Worm (Caenorhabditis elegans) whole organism, L4 larva: ENCODE data around the gene fut-3.

ENCODE experiments used
- aha-1 ChIP-seq: fragments of 150-350 bp; peaks from one replicate; lab custom pipeline; 2014; ENCODE audit warnings: missing biosample characterization, missing genetic modification characterization
- ama-1 ChIP-seq: fragments of 150-350 bp; optimal IDR thresholded peaks from 2 replicates; lab custom pipeline; 2014; ENCODE audit warnings: inconsistent platforms, mixed read lengths
- ceh-82 ChIP-seq: sonication (generic microtip); optimal IDR thresholded peaks from 2 replicates; lab custom pipeline; 2017; ENCODE audit warnings: missing biosample characterization, missing genetic modification characterization
- fos-1 ChIP-seq: fragments of 150-350 bp; optimal IDR thresholded peaks from 2 replicates; lab custom pipeline; 2014; ENCODE audit warnings: missing biosample characterization, missing genetic modification characterization
- lin-13 ChIP-seq: fragments of 150-350 bp; optimal IDR thresholded peaks from 2 replicates; lab custom pipeline; 2014; ENCODE audit warnings: missing biosample characterization, missing genetic modification reagents, missing genetic modification characterization
- lin-39 ChIP-seq: fragments of 150-350 bp; optimal IDR thresholded peaks from 2 replicates; lab custom pipeline; 2014; ENCODE audit warnings: missing biosample characterization, missing genetic modification reagents, missing genetic modification characterization
- unc-62 ChIP-seq, 3 experiments: fragments of 150-350 bp in 1 of 3; sonication (generic microtip); optimal IDR thresholded peaks in 2 of 3; peaks in 1 of 3; 1 replicate in 1 of 3; 2 replicates in 2 of 3; lab custom pipeline; 2014 to 2017; ENCODE audit warnings: missing biosample characterization in 3 of 3, missing genetic modification characterization in 3 of 3, missing genetic modification reagents in 3 of 3, missing genotype in 1 of 3
- ztf-11 ChIP-seq: fragments of 150-350 bp; optimal IDR thresholded peaks from 2 replicates; lab custom pipeline; 2014; ENCODE audit warnings: missing biosample characterization, missing genetic modification characterization

DNA sequence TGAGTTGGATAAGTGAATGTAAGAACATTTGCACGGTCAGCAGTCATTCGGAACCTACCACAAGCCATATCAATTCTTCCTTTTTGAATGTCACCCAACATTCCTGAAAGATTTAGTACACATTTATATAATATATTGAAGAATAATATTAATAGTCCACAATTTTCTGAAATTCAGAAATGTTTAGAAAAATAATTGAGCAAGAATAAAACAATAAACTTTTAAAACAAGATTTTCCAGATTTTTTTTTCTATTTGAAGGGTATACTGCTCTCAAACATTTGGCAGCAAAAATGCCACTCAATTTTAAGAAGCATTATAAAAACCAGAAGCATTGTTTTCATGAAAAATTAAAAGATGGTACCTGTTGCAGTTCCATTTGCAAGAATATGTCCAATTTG, 22.7 kb downstream of the fut-3 start, which contains the start of gene F59E12.8:
- no peak for TF ChIP-seq unc-62 (GFP tag; optimal IDR thresholded peaks at IDR 0.05 in 1 of 2; lab: Kevin White, UChicago)
- TF ChIP-seq unc-62 (tag; optimal IDR thresholded peaks at IDR 0.05; lab: Kevin White, UChicago), result no peak
- no peak for TF ChIP-seq fos-1 (tag; lab: Kevin White, UChicago)
- TF ChIP-seq lin-13 (GFP tag; lab: Kevin White, UChicago), result no peak
- no peak for TF ChIP-seq ceh-82 (tag; lab: Kevin White, UChicago)
- no peak for TF ChIP-seq aha-1 (tag; lab: Kevin White, UChicago)
- TF ChIP-seq lin-39 (tag; lab: Kevin White, UChicago), result no peak
- TF ChIP-seq ama-1 (lab: Kevin White, UChicago), result no peak
- no peak for TF ChIP-seq ztf-11
